Fruit fly (Drosophila melanogaster) whole organism, wandering third instar larva: ENCODE results near the gene CG33159.

ENCODE experiments used
- Dfd ChIP-seq: fragments of >200 bp; optimal IDR thresholded peaks from 2 replicates; lab custom pipeline; 2017; ENCODE audit warnings: missing biosample characterization, missing genetic modification characterization
- Mio ChIP-seq: sonication (Bioruptor generic); optimal IDR thresholded peaks from 2 replicates; lab custom pipeline; 2016; ENCODE audit warnings: missing biosample characterization, missing genetic modification characterization
- br ChIP-seq: fragments of 200-800 bp; sonication (Bioruptor generic); optimal IDR thresholded peaks from 2 replicates; lab custom pipeline; 2016; ENCODE audit warnings: missing biosample characterization, missing genetic modification characterization
- brk ChIP-seq: fragments of 200-800 bp; sonication (Bioruptor generic); optimal IDR thresholded peaks from 2 replicates; lab custom pipeline; 2016; ENCODE audit warnings: missing biosample characterization, mild to moderate bottlenecking, missing genetic modification characterization
- dmrt93B ChIP-seq: fragments of 200-800 bp; sonication (Bioruptor generic); optimal IDR thresholded peaks from 2 replicates; lab custom pipeline; 2018; ENCODE audit warnings: missing biosample characterization, mild to moderate bottlenecking, missing genetic modification characterization
- ey ChIP-seq: fragments of 200-800 bp; sonication (Bioruptor generic); optimal IDR thresholded peaks from 2 replicates; lab custom pipeline; 2016; ENCODE audit warnings: missing biosample characterization, missing genetic modification characterization
- pan ChIP-seq: fragments of >200 bp; optimal IDR thresholded peaks from 2 replicates; lab custom pipeline; 2017
- psq ChIP-seq: fragments of 200-800 bp; sonication (Bioruptor generic); optimal IDR thresholded peaks from 3 replicates; lab custom pipeline; 2017; ENCODE audit warnings: missing biosample characterization, mild to moderate bottlenecking, missing genetic modification characterization, moderate library complexity
- sage ChIP-seq: fragments of 200-800 bp; sonication (Bioruptor generic); optimal IDR thresholded peaks from 2 replicates; lab custom pipeline; 2016; ENCODE audit warnings: missing biosample characterization, mild to moderate bottlenecking, missing genetic modification characterization
- sv ChIP-seq: fragments of 200-800 bp; sonication (Bioruptor generic); optimal IDR thresholded peaks from 3 replicates; lab custom pipeline; 2016; ENCODE audit warnings: missing biosample characterization, missing genetic modification characterization

DNA sequence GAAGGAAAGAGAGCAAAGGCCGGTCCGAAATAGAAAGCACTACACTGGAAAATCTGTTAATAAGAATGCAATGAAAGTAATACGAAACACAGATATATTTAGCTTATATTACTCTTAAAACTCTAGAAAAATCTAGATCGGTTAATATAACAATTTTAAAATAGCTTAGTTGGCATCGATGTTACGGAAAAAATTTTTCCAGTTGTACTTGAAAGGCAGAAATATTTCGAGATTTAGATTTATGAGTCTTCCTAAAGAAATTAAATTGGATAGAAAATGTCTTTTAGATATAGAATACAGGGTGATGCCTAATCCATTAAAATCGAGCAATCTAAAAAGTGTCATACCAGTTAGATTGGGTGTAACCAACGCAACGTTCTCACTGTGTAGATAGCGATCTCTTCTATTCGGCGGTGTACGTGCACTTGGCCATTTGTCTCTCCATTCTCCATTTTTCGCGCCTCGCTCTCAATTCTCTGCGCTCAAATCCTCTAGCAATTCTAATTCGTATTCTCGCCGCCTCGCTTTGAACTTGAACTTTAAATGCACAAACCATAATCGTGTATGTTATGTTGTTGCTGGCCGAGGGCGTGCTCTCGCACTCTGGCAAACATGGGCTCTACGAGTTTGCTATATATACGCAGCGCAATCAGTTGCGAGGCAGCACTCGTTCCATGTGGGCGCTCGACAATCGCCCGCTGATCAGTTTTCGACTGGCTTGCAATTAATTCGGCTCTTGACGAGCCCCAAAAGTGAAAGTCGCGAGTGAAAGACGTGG is 45.9 kb upstream of the CG33159 start:
- TF ChIP-seq psq (peak; percentile 19), Mio (GFP tag; lab: Kevin White, UChicago) (no peak), br (GFP tag; lab: Kevin White, UChicago) (no peak), sv (GFP tag; lab: Kevin White, UChicago) (peak; percentile 97), pan (lab: Kevin White, UChicago) (no peak), ey (GFP tag; lab: Kevin White, UChicago) (no peak), Dfd (GFP tag; lab: Kevin White, UChicago) (no peak), sage (GFP tag; lab: Kevin White, UChicago) (no peak), dmrt93B (GFP tag; lab: Kevin White, UChicago) (peak; percentile 2), brk (GFP tag; lab: Kevin White, UChicago) (peak; percentile 36)
